Worm (Caenorhabditis elegans) whole organism, L3 larva: ENCODE measurements around the gene cyc-2.2.
A peak's percentile ranks its signal among the peaks of the same experiment; 100 is the strongest.

Experiments
- R02D3.7 ChIP-seq: fragments of 150-350 bp; optimal IDR thresholded peaks from 2 replicates; lab custom pipeline; 2014; ENCODE audit warnings: missing biosample characterization, missing genetic modification characterization
- ZK546.5 ChIP-seq: sonication (generic microtip); optimal IDR thresholded peaks from 2 replicates; lab custom pipeline; 2017; ENCODE audit warnings: missing biosample characterization, missing genetic modification characterization
- aly-2 ChIP-seq: fragments of 150-350 bp; optimal IDR thresholded peaks from 2 replicates; lab custom pipeline; 2014; ENCODE audit warnings: missing biosample characterization, missing genetic modification characterization
- ama-1 ChIP-seq: fragments of 150-350 bp; optimal IDR thresholded peaks from 2 replicates; lab custom pipeline; 2018
- ceh-16 ChIP-seq: sonication (generic microtip); optimal IDR thresholded peaks from 2 replicates; lab custom pipeline; 2017; ENCODE audit warnings: missing biosample characterization, missing genetic modification characterization
- ceh-28 ChIP-seq: fragments of 150-350 bp; optimal IDR thresholded peaks from 2 replicates; lab custom pipeline; 2014; ENCODE audit warnings: missing biosample characterization, missing genetic modification reagents, missing genetic modification characterization
- ceh-82 ChIP-seq: fragments of 150-350 bp; optimal IDR thresholded peaks from 2 replicates; lab custom pipeline; 2014; ENCODE audit warnings: missing biosample characterization, missing genetic modification characterization
- ceh-9 ChIP-seq: sonication (generic microtip); optimal IDR thresholded peaks from 2 replicates; lab custom pipeline; 2018; ENCODE audit warnings: missing biosample characterization, missing genetic modification characterization
- egl-27 ChIP-seq: sonication (generic microtip); optimal IDR thresholded peaks from 4 replicates; lab custom pipeline; 2017; ENCODE audit warnings: missing biosample characterization, missing genetic modification reagents, missing genetic modification characterization
- egl-5 ChIP-seq: fragments of 150-350 bp; optimal IDR thresholded peaks from 2 replicates; lab custom pipeline; 2017; ENCODE audit warnings: missing biosample characterization, missing genetic modification reagents, missing genetic modification characterization, inconsistent platforms
- elt-1 ChIP-seq: fragments of 150-350 bp; optimal IDR thresholded peaks from 2 replicates; lab custom pipeline; 2014; ENCODE audit warnings: missing biosample characterization, missing genetic modification characterization
- elt-3 ChIP-seq, 3 experiments: fragments of 150-350 bp in 1 of 3; sonication (generic microtip) in 2 of 3; optimal IDR thresholded peaks; 2 replicates in 2 of 3; 4 replicates in 1 of 3; lab custom pipeline; 2014 to 2017; ENCODE audit warnings: missing biosample characterization in 3 of 3, missing genetic modification characterization in 3 of 3
- eor-1 ChIP-seq, 2 experiments: fragments of 150-350 bp; optimal IDR thresholded peaks; 2 replicates each; lab custom pipeline; 2014 to 2018; ENCODE audit warnings: missing biosample characterization in 2 of 2, missing genetic modification characterization in 2 of 2
- fkh-2 ChIP-seq: fragments of 150-350 bp; optimal IDR thresholded peaks from 2 replicates; lab custom pipeline; 2014; ENCODE audit warnings: missing biosample characterization, missing genetic modification reagents, missing genetic modification characterization
- fos-1 ChIP-seq: fragments of 150-350 bp; optimal IDR thresholded peaks from 2 replicates; lab custom pipeline; 2014; ENCODE audit warnings: missing biosample characterization, missing genetic modification characterization
- hmg-11 ChIP-seq: sonication (generic microtip); optimal IDR thresholded peaks from 2 replicates; lab custom pipeline; 2016; ENCODE audit warnings: missing genetic modification characterization, missing compliant biosample characterization
- jun-1 ChIP-seq: fragments of 150-350 bp; optimal IDR thresholded peaks from 2 replicates; lab custom pipeline; 2014; ENCODE audit warnings: missing biosample characterization, missing genetic modification reagents, missing genetic modification characterization
- lin-15B ChIP-seq: fragments of 150-350 bp; optimal IDR thresholded peaks from 2 replicates; lab custom pipeline; 2014; ENCODE audit warnings: missing biosample characterization, missing genetic modification characterization
- lin-39 ChIP-seq: fragments of 150-350 bp; optimal IDR thresholded peaks from 2 replicates; lab custom pipeline; 2018; ENCODE audit warnings: missing biosample characterization, missing genetic modification reagents, missing genetic modification characterization
- lsy-12 ChIP-seq: sonication (generic microtip); optimal IDR thresholded peaks from 2 replicates; lab custom pipeline; 2016; ENCODE audit warnings: mild to moderate bottlenecking, missing genetic modification characterization, missing compliant biosample characterization
- mdl-1 ChIP-seq: fragments of 150-350 bp; optimal IDR thresholded peaks from 2 replicates; lab custom pipeline; 2014; ENCODE audit warnings: missing biosample characterization, missing genetic modification characterization
- mml-1 ChIP-seq: fragments of 150-350 bp; sonication (generic microtip); optimal IDR thresholded peaks from 3 replicates; lab custom pipeline; 2014; ENCODE audit warnings: missing biosample characterization, missing genetic modification characterization
- nfya-1 ChIP-seq: sonication (generic microtip); optimal IDR thresholded peaks from 2 replicates; lab custom pipeline; 2017; ENCODE audit warnings: missing genetic modification characterization, mild to moderate bottlenecking, missing compliant biosample characterization, antibody characterized with exemption, moderate library complexity; ENCODE audit not compliant: insufficient read depth
- nhr-11 ChIP-seq: fragments of 150-350 bp; optimal IDR thresholded peaks from 2 replicates; lab custom pipeline; 2014; ENCODE audit warnings: missing biosample characterization, missing genetic modification characterization
- nhr-12 ChIP-seq: fragments of 150-350 bp; optimal IDR thresholded peaks from 2 replicates; lab custom pipeline; 2014; ENCODE audit warnings: missing biosample characterization, missing genetic modification characterization
- nhr-23 ChIP-seq: fragments of 150-350 bp; optimal IDR thresholded peaks from 2 replicates; lab custom pipeline; 2014; ENCODE audit warnings: missing biosample characterization, missing genetic modification reagents, missing genetic modification characterization
- nhr-237 ChIP-seq: fragments of 150-350 bp; optimal IDR thresholded peaks from 2 replicates; lab custom pipeline; 2014; ENCODE audit warnings: missing biosample characterization, missing genetic modification characterization
- nhr-25 ChIP-seq: sonication (generic microtip); optimal IDR thresholded peaks from 2 replicates; lab custom pipeline; 2017; ENCODE audit warnings: missing biosample characterization, missing genetic modification characterization
- nhr-28 ChIP-seq: fragments of 150-350 bp; optimal IDR thresholded peaks from 2 replicates; lab custom pipeline; 2014; ENCODE audit warnings: missing biosample characterization, missing genetic modification characterization
- nhr-43 ChIP-seq: sonication (generic microtip); optimal IDR thresholded peaks from 2 replicates; lab custom pipeline; 2016; ENCODE audit warnings: mild to moderate bottlenecking, missing genetic modification characterization, missing compliant biosample characterization; ENCODE audit not compliant: poor library complexity, severe bottlenecking
- nhr-67 ChIP-seq: fragments of 150-350 bp; optimal IDR thresholded peaks from 2 replicates; lab custom pipeline; 2014; ENCODE audit warnings: missing biosample characterization, missing genetic modification characterization
- nhr-76 ChIP-seq: fragments of 150-350 bp; sonication (generic microtip); optimal IDR thresholded peaks from 5 replicates; lab custom pipeline; 2014; ENCODE audit warnings: missing biosample characterization, missing genetic modification characterization
- nhr-77 ChIP-seq: fragments of 150-350 bp; optimal IDR thresholded peaks from 2 replicates; lab custom pipeline; 2014; ENCODE audit warnings: missing biosample characterization, missing genetic modification characterization
- pha-4 ChIP-seq: fragments of 150-350 bp; optimal IDR thresholded peaks from 2 replicates; lab custom pipeline; 2014; ENCODE audit warnings: missing biosample characterization, missing genetic modification reagents, missing genetic modification characterization
- sea-2 ChIP-seq: fragments of 150-350 bp; sonication (generic microtip); optimal IDR thresholded peaks from 4 replicates; lab custom pipeline; 2014; ENCODE audit warnings: missing biosample characterization, missing genetic modification reagents, missing genetic modification characterization
- skn-1 ChIP-seq: fragments of 150-350 bp; optimal IDR thresholded peaks from 2 replicates; lab custom pipeline; 2014; ENCODE audit warnings: missing biosample characterization, missing genetic modification characterization
- snpc-4 ChIP-seq: fragments of 150-350 bp; optimal IDR thresholded peaks from 2 replicates; lab custom pipeline; 2014; ENCODE audit warnings: missing biosample characterization, missing genetic modification characterization
- tbx-2 ChIP-seq: sonication (generic microtip); optimal IDR thresholded peaks from 2 replicates; lab custom pipeline; 2016; ENCODE audit warnings: mild to moderate bottlenecking, missing genetic modification characterization, missing compliant biosample characterization
- unc-39 ChIP-seq: sonication (generic microtip); optimal IDR thresholded peaks from 4 replicates; lab custom pipeline; 2017; ENCODE audit warnings: missing biosample characterization, missing genetic modification characterization
- unc-62 ChIP-seq: fragments of 150-350 bp; sonication (generic microtip); optimal IDR thresholded peaks from 4 replicates; lab custom pipeline; 2014; ENCODE audit warnings: missing biosample characterization, missing genetic modification reagents, missing genetic modification characterization
- zag-1 ChIP-seq: fragments of 150-350 bp; optimal IDR thresholded peaks from 2 replicates; lab custom pipeline; 2014; ENCODE audit warnings: missing biosample characterization, missing genetic modification characterization
- ztf-11 ChIP-seq: fragments of 150-350 bp; optimal IDR thresholded peaks from 2 replicates; lab custom pipeline; 2014; ENCODE audit warnings: missing biosample characterization, missing genetic modification characterization
- ztf-4 ChIP-seq: fragments of 150-350 bp; optimal IDR thresholded peaks from 2 replicates; lab custom pipeline; 2014; ENCODE audit warnings: missing biosample characterization, missing genetic modification characterization

cyc-2.2 gene

ce11 chrV:12612118-12612517, at the start of gene cyc-2.2:
Gene cyc-2.2 (minus strand): TSS chrV:12612218.
- TF ChIP-seq aly-2 (tag; lab: Kevin White, UChicago) (no peak), hmg-11 (no peak), ceh-28 (tag; lab: Kevin White, UChicago) (no peak), lin-15B (no peak), unc-39 (tag; lab: Kevin White, UChicago) (no peak), ztf-11 (tag; lab: Kevin White, UChicago) (no peak), fos-1 (tag; lab: Kevin White, UChicago) (no peak), nhr-12 (no peak), mdl-1 (tag; lab: Kevin White, UChicago) (no peak), mml-1 (no peak), nhr-77 (no peak), zag-1 (tag; lab: Kevin White, UChicago) (no peak), nhr-11 (tag; lab: Kevin White, UChicago) (no peak), unc-62 (GFP tag; lab: Kevin White, UChicago) (no peak), sea-2 (GFP tag; lab: Kevin White, UChicago) (no peak), fkh-2 (tag; lab: Kevin White, UChicago) (no peak), eor-1 (tag; optimal IDR thresholded peaks at IDR 0.05; lab: Kevin White, UChicago) (no peak), nhr-237 (no peak), nhr-25 (tag; lab: Kevin White, UChicago) (no peak)

- TF ChIP-seq lin-15B (no peak), nhr-237 (no peak)
- TF ChIP-seq, all 47 proteins: peak for 0
Observed at ce11 chrV:12661619-12662018, 49.6 kb upstream of the cyc-2.2 start, which contains the start of gene W05B10.3. Gene W05B10.3 (minus strand): TSS chrV:12661719.

ce11 chrV:12660280-12660818, 48.3 kb upstream of the cyc-2.2 start, which contains the start of gene his-74:
Gene his-74 (minus strand): TSS chrV:12660330.
- TF ChIP-seq mdl-1 (tag; lab: Kevin White, UChicago) = no peak
- no peak for TF ChIP-seq jun-1 (tag; lab: Kevin White, UChicago)
- TF ChIP-seq nhr-237 = no peak
- no peak for TF ChIP-seq ceh-82 (tag; lab: Kevin White, UChicago)
- TF ChIP-seq nhr-23 (tag; lab: Kevin White, UChicago) = no peak
- TF ChIP-seq mml-1 = no peak
- no peak for TF ChIP-seq R02D3.7 (tag; lab: Kevin White, UChicago)
- TF ChIP-seq snpc-4 (tag; lab: Kevin White, UChicago) = no peak
- no peak for TF ChIP-seq ztf-11 (tag; lab: Kevin White, UChicago)
- no peak for TF ChIP-seq ceh-9 (tag; lab: Kevin White, UChicago)
- TF ChIP-seq nhr-76 (tag; lab: Kevin White, UChicago) = no peak
- TF ChIP-seq nhr-11 (tag; lab: Kevin White, UChicago) = no peak
- no peak for TF ChIP-seq ama-1
- no peak for TF ChIP-seq lin-39 (tag; lab: Kevin White, UChicago)
- TF ChIP-seq ZK546.5 = no peak
- no peak for TF ChIP-seq unc-62 (GFP tag; lab: Kevin White, UChicago)

ce11 chrV:12659426-12659825, 47.4 kb upstream of the cyc-2.2 start, which contains the start of gene ccch-3:
Gene ccch-3 (minus strand): TSS chrV:12659687.
- TF ChIP-seq fkh-2 (tag; lab: Kevin White, UChicago) (no peak), sea-2 (GFP tag; lab: Kevin White, UChicago) (no peak), nhr-12 (no peak), jun-1 (tag; lab: Kevin White, UChicago) (no peak), nhr-237 (no peak), snpc-4 (tag; lab: Kevin White, UChicago) (peak; percentile 68), ama-1 (no peak), ceh-9 (tag; lab: Kevin White, UChicago) (no peak), elt-3 (tag; optimal IDR thresholded peaks at IDR 0.05; lab: Kevin White, UChicago) (no peak), nhr-77 (no peak), lin-15B (peak; percentile 49), zag-1 (tag; lab: Kevin White, UChicago) (no peak), ztf-4 (tag; lab: Kevin White, UChicago) (no peak), nhr-11 (tag; lab: Kevin White, UChicago) (no peak), R02D3.7 (tag; lab: Kevin White, UChicago) (peak; percentile 34), elt-1 (tag; lab: Kevin White, UChicago) (no peak), egl-5 (no peak), nfya-1 (tag; lab: Kevin White, UChicago) (peak; percentile 55), ceh-82 (tag; lab: Kevin White, UChicago) (no peak), ceh-28 (tag; lab: Kevin White, UChicago) (no peak), unc-39 (tag; lab: Kevin White, UChicago) (no peak), nhr-67 (no peak), mml-1 (no peak), nhr-76 (tag; lab: Kevin White, UChicago) (no peak), pha-4 (peak; percentile 46), ceh-16 (tag; lab: Kevin White, UChicago) (no peak), egl-27 (tag; lab: Kevin White, UChicago) (no peak), nhr-28 (tag; lab: Kevin White, UChicago) (no peak), nhr-43 (tag; lab: Kevin White, UChicago) (peak; percentile 27), nhr-25 (tag; lab: Kevin White, UChicago) (peak; percentile 55), fos-1 (tag; lab: Kevin White, UChicago) (no peak), aly-2 (tag; lab: Kevin White, UChicago) (no peak), lin-39 (tag; lab: Kevin White, UChicago) (no peak), mdl-1 (tag; lab: Kevin White, UChicago) (no peak), skn-1 (tag; lab: Kevin White, UChicago) (no peak), hmg-11 (peak; percentile 62), lsy-12 (peak; percentile 4), ZK546.5 (no peak), tbx-2 (tag; lab: Kevin White, UChicago) (peak; percentile 27)
